Fruit fly (Drosophila melanogaster): ENCODE data around the gene Msp300.

Gene Msp300

DNA sequence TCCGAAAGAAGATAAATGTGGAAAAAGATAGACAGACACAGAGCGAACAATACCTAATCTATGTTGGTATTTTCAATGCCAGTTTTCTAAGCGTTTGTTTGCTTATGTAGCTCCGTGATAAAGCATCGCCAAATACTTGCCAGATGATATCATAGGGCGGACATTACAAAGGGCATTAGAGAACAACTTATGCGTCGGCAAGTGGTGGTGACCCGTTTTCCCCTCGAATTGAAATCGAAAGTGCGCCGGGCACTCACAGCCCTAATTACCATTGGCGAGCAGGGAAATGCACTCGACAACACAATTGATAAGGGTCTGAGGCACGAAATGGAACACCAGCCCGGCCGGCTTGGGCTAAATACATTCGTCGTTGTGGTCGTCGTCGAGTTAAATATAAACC lies 96.5 kb downstream of the Msp300 start (continued):
- TF ChIP-seq fd3F (GFP tag; optimal IDR thresholded peaks at IDR 0.05): no peak
- no peak for TF ChIP-seq nau (GFP tag; optimal IDR thresholded peaks at IDR 0.05)
- peak; percentile 87 for TF ChIP-seq sd (tag; optimal IDR thresholded peaks at IDR 0.05)
- no peak for TF ChIP-seq CG6689 (GFP tag; IDR thresholded peaks at IDR 0.05)
- peak; percentile 56 for TF ChIP-seq Med (GFP tag)
- no peak for TF ChIP-seq Scr (GFP tag; IDR thresholded peaks at IDR 0.05; ENCODE audit: partially characterized antibody)
- TF ChIP-seq sna (GFP tag; IDR thresholded peaks at IDR 0.05; ENCODE audit: partially characterized antibody): no peak
- 0 out of 4 replicates have a peak, but pooled peaks have one; percentile 70 for TF ChIP-seq chinmo (GFP tag; IDR thresholded peaks at IDR 0.05; ENCODE audit: partially characterized antibody)
- no peak for TF ChIP-seq kay (GFP tag; optimal IDR thresholded peaks at IDR 0.05)
- no peak for TF ChIP-seq CG10565 (GFP tag; optimal IDR thresholded peaks at IDR 0.05)

DNA sequence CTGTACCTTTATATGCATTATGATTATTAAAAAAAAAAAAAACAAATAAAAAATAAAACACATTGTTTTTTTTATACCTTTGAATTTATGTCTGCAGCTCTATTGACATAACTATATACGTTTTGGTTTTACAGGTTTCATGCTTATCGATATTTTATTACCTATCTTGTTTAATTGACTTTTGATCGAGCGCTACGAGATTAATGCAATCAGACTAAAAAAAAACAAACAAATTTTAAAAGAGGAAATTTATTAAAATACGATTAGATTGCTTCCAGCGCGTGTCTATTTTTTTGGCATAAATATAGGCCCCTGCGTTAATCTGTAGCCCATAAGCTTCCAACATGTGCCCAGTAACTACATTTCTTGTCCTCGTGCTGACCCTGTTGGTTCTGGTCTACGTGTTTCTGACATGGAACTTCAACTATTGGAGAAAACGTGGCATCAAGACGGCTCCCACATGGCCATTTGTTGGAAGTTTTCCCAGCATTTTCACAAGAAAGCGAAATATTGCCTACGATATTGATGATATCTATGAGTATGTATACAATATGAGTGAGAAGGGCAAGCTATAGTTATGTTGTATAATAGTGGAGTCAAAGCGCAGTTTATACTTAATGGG lies 106.4 kb downstream of the Msp300 start, which contains the start of gene Cyp28d2:
TSS of gene Cyp28d2 (plus strand) at position 304 of the 622 bp plus-strand sequence.
- no peak for TF ChIP-seq amos (GFP tag; IDR thresholded peaks at IDR 0.05; ENCODE audit: partially characterized antibody)
- peak; percentile 56 for TF ChIP-seq grn (GFP tag; optimal IDR thresholded peaks at IDR 0.05)
- no peak for TF ChIP-seq CG13894 (tag; optimal IDR thresholded peaks at IDR 0.05)
- TF ChIP-seq CG5180 (GFP tag; optimal IDR thresholded peaks at IDR 0.05): peak; percentile 45
- no peak for TF ChIP-seq CG32532 (GFP tag; IDR thresholded peaks at IDR 0.05)
- TF ChIP-seq ems (GFP tag; optimal IDR thresholded peaks at IDR 0.05): no peak
- no peak for TF ChIP-seq maf-S (GFP tag; optimal IDR thresholded peaks at IDR 0.05)
- no peak for TF ChIP-seq CG14965 (GFP tag; optimal IDR thresholded peaks at IDR 0.05; ENCODE audit: borderline replicate concordance)
- TF ChIP-seq jing (GFP tag; optimal IDR thresholded peaks at IDR 0.05): no peak
- TF ChIP-seq E2f1 (GFP tag; IDR thresholded peaks at IDR 0.05): no peak
- no peak for TF ChIP-seq Dfd (GFP tag; optimal IDR thresholded peaks at IDR 0.05)
- no peak for TF ChIP-seq mld (GFP tag; IDR thresholded peaks at IDR 0.05; ENCODE audit: partially characterized antibody)
- TF ChIP-seq mirr (GFP tag; optimal IDR thresholded peaks at IDR 0.05): peak; percentile 18
- TF ChIP-seq ara (GFP tag; IDR thresholded peaks at IDR 0.05): no peak
- TF ChIP-seq ase (GFP tag; IDR thresholded peaks at IDR 0.05): no peak
- peak; percentile 5 for TF ChIP-seq fd3F (GFP tag; optimal IDR thresholded peaks at IDR 0.05)
- peak; percentile 57 for TF ChIP-seq sens (GFP tag)
- TF ChIP-seq chif (GFP tag; optimal IDR thresholded peaks at IDR 0.05): no peak
- peak; percentile 57 for TF ChIP-seq CG8359 (GFP tag; optimal IDR thresholded peaks at IDR 0.05; ENCODE audit: borderline replicate concordance)
- peak; percentile 95 for TF ChIP-seq exex (tag; optimal IDR thresholded peaks at IDR 0.05)
- TF ChIP-seq CG31388 (GFP tag; optimal IDR thresholded peaks at IDR 0.05): no peak
- peak; percentile 5 for TF ChIP-seq CG1792 (GFP tag; optimal IDR thresholded peaks at IDR 0.05)
- no peak for TF ChIP-seq Dip3 (GFP tag; optimal IDR thresholded peaks at IDR 0.05)
- TF ChIP-seq Hmr (GFP tag; optimal IDR thresholded peaks at IDR 0.05): no peak

DNA sequence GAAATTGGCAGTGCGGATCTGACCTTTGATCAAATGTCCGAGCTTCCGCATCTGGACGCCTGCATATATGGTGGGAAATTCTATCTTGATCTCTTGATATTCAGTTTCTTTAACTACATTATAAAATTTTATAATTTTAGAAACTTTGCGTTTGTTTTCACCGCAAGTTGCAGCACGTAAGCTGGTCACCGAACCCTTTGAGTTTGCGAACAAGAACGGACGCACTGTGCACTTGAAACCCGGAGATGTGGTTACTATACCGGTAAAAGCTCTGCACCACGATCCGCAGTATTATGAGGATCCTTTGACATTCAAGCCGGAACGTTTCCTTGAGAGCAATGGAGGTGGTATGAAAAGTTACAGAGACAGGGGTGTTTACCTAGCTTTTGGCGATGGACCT lies 107.9 kb downstream of the Msp300 start:
- no peak for TF ChIP-seq psq (GFP tag; optimal IDR thresholded peaks at IDR 0.05)
- no peak for TF ChIP-seq CG9727 (GFP tag; optimal IDR thresholded peaks at IDR 0.05)
- no peak for TF ChIP-seq slou (GFP tag; optimal IDR thresholded peaks at IDR 0.05)
- TF ChIP-seq sr (GFP tag; IDR thresholded peaks at IDR 0.05): no peak
- no peak for TF ChIP-seq Awh (GFP tag; IDR thresholded peaks at IDR 0.05)
- no peak for TF ChIP-seq Usf (GFP tag; optimal IDR thresholded peaks at IDR 0.05)
- TF ChIP-seq unc-4 (GFP tag; IDR thresholded peaks at IDR 0.05; ENCODE audit: partially characterized antibody): no peak
- TF ChIP-seq stc (GFP tag; IDR thresholded peaks at IDR 0.05): no peak
- TF ChIP-seq klu (GFP tag; IDR thresholded peaks at IDR 0.05): no peak
- peak; percentile 47 for TF ChIP-seq CG3838 (GFP tag; optimal IDR thresholded peaks at IDR 0.05)
- no peak for TF ChIP-seq tup (GFP tag; optimal IDR thresholded peaks at IDR 0.05)
- peak; percentile 44; the same call in 1 of the 3 replicates for TF ChIP-seq CG11093 (GFP tag; IDR thresholded peaks at IDR 0.05)
- peak; percentile 16 for TF ChIP-seq CG1832 (GFP tag; optimal IDR thresholded peaks at IDR 0.05)
- no peak for TF ChIP-seq wor (GFP tag; IDR thresholded peaks at IDR 0.05)
- TF ChIP-seq Ets65A (GFP tag): peak; percentile 96

Measured in whole organism, embryonic.